Worm (Caenorhabditis elegans) whole organism, L1 larva: Measurements from ENCODE around the gene srx-43.

ENCODE experiments used
- ceh-8 ChIP-seq: fragments of 200-800 bp; sonication (Bioruptor generic); optimal IDR thresholded peaks from 2 replicates; lab custom pipeline; 2018; ENCODE audit warnings: mild to moderate bottlenecking, missing genetic modification characterization, moderate library complexity, missing compliant biosample characterization
- nhr-19 ChIP-seq: fragments of 200-800 bp; sonication (Bioruptor generic); conservative IDR thresholded peaks from 2 replicates; pipeline ENCODE4 v1.3.6; 2022; ENCODE audit warnings: missing genetic modification characterization, missing compliant biosample characterization
- nhr-28 ChIP-seq: fragments of 150-350 bp; optimal IDR thresholded peaks from 2 replicates; lab custom pipeline; 2014; ENCODE audit warnings: missing biosample characterization, missing genetic modification characterization
- nhr-77 ChIP-seq: fragments of 150-350 bp; optimal IDR thresholded peaks from 2 replicates; lab custom pipeline; 2014; ENCODE audit warnings: missing biosample characterization, missing genetic modification characterization
- rnt-1 ChIP-seq: sonication (generic microtip); optimal IDR thresholded peaks from 2 replicates; lab custom pipeline; 2016; ENCODE audit warnings: mild to moderate bottlenecking, missing genetic modification characterization, moderate library complexity, missing compliant biosample characterization
- unc-62 ChIP-seq: fragments of 150-350 bp; optimal IDR thresholded peaks from 2 replicates; lab custom pipeline; 2014; ENCODE audit warnings: missing biosample characterization, missing genetic modification reagents, missing genetic modification characterization
- unc-86 ChIP-seq: sonication (generic microtip); optimal IDR thresholded peaks from 2 replicates; lab custom pipeline; 2016; ENCODE audit warnings: missing genetic modification characterization, missing compliant biosample characterization
- zag-1 ChIP-seq: fragments of 150-350 bp; optimal IDR thresholded peaks from 2 replicates; lab custom pipeline; 2014; ENCODE audit warnings: missing biosample characterization, missing genetic modification characterization

ce11 chrV:15978232-15978764, 39.5 kb upstream of the srx-43 start, which contains the start of gene oac-20:
- TF ChIP-seq ceh-8 (GFP tag; lab: Kevin White, UChicago) (no peak), unc-62 (no peak), nhr-19 (GFP tag; lab: Robert Waterston, UW) (no peak), nhr-77 (tag; lab: Kevin White, UChicago) (no peak), unc-86 (tag; lab: Kevin White, UChicago) (no peak), nhr-28 (no peak), rnt-1 (tag; lab: Kevin White, UChicago) (no peak), zag-1 (tag; lab: Kevin White, UChicago) (no peak)
